Fruit fly (Drosophila melanogaster) whole organism, embryonic: Measurements from ENCODE around the gene CG43993.

Experiments
- Bdp1 ChIP-seq: fragments of 200-800 bp; sonication (Bioruptor generic); optimal IDR thresholded peaks from 3 replicates; lab custom pipeline; 2016; ENCODE audit warnings: missing biosample characterization, missing genetic modification characterization
- Bteb2 ChIP-seq: fragments of 200-800 bp; sonication (Bioruptor generic); optimal IDR thresholded peaks from 2 replicates; lab custom pipeline; 2016; ENCODE audit warnings: missing biosample characterization, missing genetic modification characterization
- CG1024 ChIP-seq: fragments of 200-800 bp; sonication (Bioruptor generic); IDR thresholded peaks from 2 replicates; pipeline ENCODE4 v1.3.6; 2022; ENCODE audit warnings: missing biosample characterization, missing genetic modification characterization
- CG12391 ChIP-seq: fragments of 200-800 bp; sonication (Bioruptor generic); optimal IDR thresholded peaks from 3 replicates; lab custom pipeline; 2018; ENCODE audit warnings: missing biosample characterization, mild to moderate bottlenecking, missing genetic modification characterization, moderate library complexity
- CG12744 ChIP-seq: fragments of 200-800 bp; sonication (Bioruptor generic); optimal IDR thresholded peaks from 2 replicates; lab custom pipeline; 2016; ENCODE audit warnings: missing biosample characterization, missing genetic modification characterization
- CG13424 ChIP-seq: fragments of 200-800 bp; sonication (Bioruptor generic); optimal IDR thresholded peaks from 2 replicates; lab custom pipeline; 2019; ENCODE audit warnings: missing biosample characterization, mild to moderate bottlenecking, missing genetic modification characterization, moderate library complexity
- CG14667 ChIP-seq: fragments of 200-800 bp; sonication (Bioruptor generic); IDR thresholded peaks from 2 replicates; pipeline ENCODE4 v1.3.6; 2022; ENCODE audit warnings: missing biosample characterization, missing genetic modification characterization
- CG16779 ChIP-seq: fragments of 200-800 bp; sonication (Bioruptor generic); IDR thresholded peaks from 2 replicates; pipeline ENCODE4 v1.3.6; 2022; ENCODE audit warnings: missing biosample characterization, missing genetic modification characterization
- CG16815 ChIP-seq: fragments of 200-800 bp; sonication (Bioruptor generic); optimal IDR thresholded peaks from 3 replicates; lab custom pipeline; 2017; ENCODE audit warnings: missing biosample characterization, mild to moderate bottlenecking, missing genetic modification characterization
- CG18262 ChIP-seq: fragments of 200-800 bp; optimal IDR thresholded peaks from 3 replicates; lab custom pipeline; 2019; ENCODE audit warnings: missing biosample characterization, mild to moderate bottlenecking, missing genetic modification characterization, moderate library complexity
- CG18619 ChIP-seq: fragments of 200-800 bp; sonication (Bioruptor generic); optimal IDR thresholded peaks from 3 replicates; lab custom pipeline; 2017; ENCODE audit warnings: missing biosample characterization, mild to moderate bottlenecking, missing genetic modification characterization
- CG30431 ChIP-seq: fragments of 200-800 bp; sonication (Bioruptor generic); optimal IDR thresholded peaks from 2 replicates; lab custom pipeline; 2017; ENCODE audit warnings: missing biosample characterization, missing genetic modification characterization
- CG31441 ChIP-seq: fragments of 200-800 bp; sonication (Bioruptor generic); IDR thresholded peaks from 2 replicates; pipeline ENCODE4 v1.3.6; 2022; ENCODE audit warnings: missing biosample characterization, missing genetic modification characterization
- CG4282 ChIP-seq: fragments of 200-800 bp; sonication (Bioruptor generic); optimal IDR thresholded peaks from 2 replicates; lab custom pipeline; 2016; ENCODE audit warnings: missing biosample characterization, missing genetic modification characterization
- CG4424 ChIP-seq: fragments of 200-800 bp; sonication (Bioruptor generic); optimal IDR thresholded peaks from 3 replicates; lab custom pipeline; 2016; ENCODE audit warnings: missing biosample characterization, missing genetic modification characterization
- CG5245 ChIP-seq: fragments of 200-800 bp; sonication (Bioruptor generic); optimal IDR thresholded peaks from 3 replicates; lab custom pipeline; 2016; ENCODE audit warnings: missing biosample characterization, missing genetic modification characterization
- CG6254 ChIP-seq: fragments of 200-800 bp; sonication (Bioruptor generic); optimal IDR thresholded peaks from 3 replicates; lab custom pipeline; 2017; ENCODE audit warnings: mild to moderate bottlenecking, missing biosample characterization, missing genetic modification reagents, missing genetic modification characterization
- CG8478 ChIP-seq: fragments of >200 bp; optimal IDR thresholded peaks from 2 replicates; lab custom pipeline; 2018
- CG8924 ChIP-seq: fragments of 200-800 bp; optimal IDR thresholded peaks from 3 replicates; lab custom pipeline; 2019; ENCODE audit warnings: missing biosample characterization, mild to moderate bottlenecking, missing genetic modification characterization, moderate library complexity
- Elba2 ChIP-seq: fragments of 200-800 bp; sonication (Bioruptor generic); optimal IDR thresholded peaks from 3 replicates; lab custom pipeline; 2016; ENCODE audit warnings: missing biosample characterization, missing genetic modification characterization
- Fer1 ChIP-seq: fragments of 200-800 bp; sonication (Bioruptor generic); optimal IDR thresholded peaks from 2 replicates; lab custom pipeline; 2017; ENCODE audit warnings: missing biosample characterization, mild to moderate bottlenecking, missing genetic modification characterization
- GATAe ChIP-seq: fragments of 200-800 bp; sonication (Bioruptor generic); conservative IDR thresholded peaks from 2 replicates; pipeline ENCODE4 v1.3.6; 2022; ENCODE audit warnings: missing biosample characterization, missing genetic modification characterization
- HHEX ChIP-seq: fragments of 200-800 bp; sonication (Bioruptor generic); optimal IDR thresholded peaks from 3 replicates; lab custom pipeline; 2017; ENCODE audit warnings: missing biosample characterization, mild to moderate bottlenecking, missing genetic modification characterization, missing genetic modification reagents
- Hr3 ChIP-seq: fragments of 200-800 bp; sonication (Bioruptor generic); optimal IDR thresholded peaks from 3 replicates; lab custom pipeline; 2016; ENCODE audit warnings: missing biosample characterization, missing genetic modification characterization
- Lhr ChIP-seq: fragments of 200-800 bp; sonication (Bioruptor generic); optimal IDR thresholded peaks from 3 replicates; lab custom pipeline; 2017; ENCODE audit warnings: mild to moderate bottlenecking, missing biosample characterization, missing genetic modification reagents, missing genetic modification characterization
- Lpt ChIP-seq: fragments of >200 bp; optimal IDR thresholded peaks from 2 replicates; lab custom pipeline; 2018; ENCODE audit warnings: missing biosample characterization, missing genetic modification characterization
- Nf-YB ChIP-seq: fragments of 200-800 bp; sonication (Bioruptor generic); optimal IDR thresholded peaks from 3 replicates; lab custom pipeline; 2019; ENCODE audit warnings: missing biosample characterization, mild to moderate bottlenecking, missing genetic modification characterization, moderate library complexity
- Pdp1 ChIP-seq, 2 experiments: fragments of 200-800 bp; sonication (Bioruptor generic); optimal IDR thresholded peaks; 3 replicates each; lab custom pipeline; 2016; ENCODE audit warnings: missing biosample characterization in 2 of 2, missing genetic modification characterization in 2 of 2, mild to moderate bottlenecking in 1 of 2, moderate library complexity in 1 of 2
- Poxn ChIP-seq: fragments of 200-800 bp; sonication (Bioruptor generic); IDR thresholded peaks from 2 replicates; pipeline ENCODE4 v1.3.6; 2022; ENCODE audit warnings: missing biosample characterization, missing genetic modification characterization
- Sry-β ChIP-seq: fragments of 200-800 bp; sonication (Bioruptor generic); optimal IDR thresholded peaks from 2 replicates; lab custom pipeline; 2018; ENCODE audit warnings: missing biosample characterization, mild to moderate bottlenecking, missing genetic modification characterization, moderate library complexity
- al ChIP-seq: fragments of 200-800 bp; sonication (Bioruptor generic); IDR thresholded peaks from 2 replicates; pipeline ENCODE4 v1.3.6; 2022; ENCODE audit warnings: missing biosample characterization, missing genetic modification characterization
- ase ChIP-seq: fragments of 200-800 bp; sonication (Bioruptor generic); IDR thresholded peaks from 3 replicates; pipeline ENCODE4 v1.3.6; 2022; ENCODE audit warnings: missing biosample characterization, missing genetic modification characterization
- az2 ChIP-seq: fragments of 200-800 bp; sonication (Bioruptor generic); optimal IDR thresholded peaks from 3 replicates; lab custom pipeline; 2016; ENCODE audit warnings: missing biosample characterization, missing genetic modification characterization
- bsh ChIP-seq, 2 experiments: fragments of 200-800 bp; sonication (Bioruptor generic); optimal IDR thresholded peaks; 2 replicates each; lab custom pipeline; 2017 to 2018; ENCODE audit warnings: mild to moderate bottlenecking in 2 of 2, missing biosample characterization in 2 of 2, missing genetic modification characterization in 2 of 2, moderate library complexity in 1 of 2
- cad ChIP-seq: fragments of >200 bp; optimal IDR thresholded peaks from 2 replicates; lab custom pipeline; 2017; ENCODE audit warnings: missing biosample characterization, missing genetic modification characterization
- dm ChIP-seq: fragments of 200-800 bp; sonication (Bioruptor generic); optimal IDR thresholded peaks from 3 replicates; lab custom pipeline; 2016; ENCODE audit warnings: missing biosample characterization, missing genetic modification characterization
- ewg ChIP-seq: fragments of 200-800 bp; sonication (Bioruptor generic); optimal IDR thresholded peaks from 3 replicates; lab custom pipeline; 2017; ENCODE audit warnings: mild to moderate bottlenecking, missing biosample characterization, missing genetic modification reagents, missing genetic modification characterization
- fd102C ChIP-seq: fragments of 200-800 bp; sonication (Bioruptor generic); optimal IDR thresholded peaks from 2 replicates; lab custom pipeline; 2018; ENCODE audit warnings: missing biosample characterization, mild to moderate bottlenecking, missing genetic modification characterization, moderate library complexity
- fd3F ChIP-seq: fragments of 200-800 bp; sonication (Bioruptor generic); optimal IDR thresholded peaks from 2 replicates; lab custom pipeline; 2018; ENCODE audit warnings: missing biosample characterization, mild to moderate bottlenecking, missing genetic modification characterization, moderate library complexity
- ind ChIP-seq: fragments of 200-800 bp; sonication (Bioruptor generic); optimal IDR thresholded peaks from 3 replicates; lab custom pipeline; 2016; ENCODE audit warnings: missing biosample characterization, missing genetic modification characterization
- nerfin-2 ChIP-seq: fragments of 200-800 bp; sonication (Bioruptor generic); IDR thresholded peaks from 2 replicates; pipeline ENCODE4 v1.3.6; 2022; ENCODE audit warnings: missing biosample characterization, missing genetic modification characterization; ENCODE audit not compliant: partially characterized antibody
- pan ChIP-seq, 4 experiments: fragments of >200 bp in 3 of 4; fragments of 200-800 bp in 1 of 4; sonication (Bioruptor generic) in 1 of 4; optimal IDR thresholded peaks in 3 of 4; IDR thresholded peaks in 1 of 4; 2 replicates each; pipeline versions ENCODE4 v1.3.6 to Lab custom; 2017 to 2022; ENCODE audit warnings: missing biosample characterization in 2 of 4, missing genetic modification characterization in 2 of 4, mixed read lengths in 1 of 4
- schlank ChIP-seq: fragments of 200-800 bp; sonication (Bioruptor generic); optimal IDR thresholded peaks from 2 replicates; lab custom pipeline; 2018; ENCODE audit warnings: missing biosample characterization, mild to moderate bottlenecking, missing genetic modification characterization
- sens ChIP-seq: fragments of 200-800 bp; sonication (Bioruptor generic); peaks from one replicate; lab custom pipeline; 2016; ENCODE audit warnings: missing biosample characterization, missing genetic modification characterization
- slbo ChIP-seq: fragments of 200-800 bp; sonication (Bioruptor generic); IDR thresholded peaks from 2 replicates; pipeline ENCODE4 v1.3.6; 2022; ENCODE audit warnings: missing biosample characterization, missing genetic modification characterization
- so ChIP-seq: fragments of 200-800 bp; sonication (Bioruptor generic); IDR thresholded peaks from 3 replicates; pipeline ENCODE4 v1.3.6; 2022; ENCODE audit warnings: missing biosample characterization, missing genetic modification characterization
- stwl ChIP-seq: fragments of 200-800 bp; sonication (Bioruptor generic); optimal IDR thresholded peaks from 3 replicates; lab custom pipeline; 2018; ENCODE audit warnings: missing biosample characterization, mild to moderate bottlenecking, missing genetic modification characterization, moderate library complexity
- ttk ChIP-seq: fragments of 200-800 bp; sonication (Bioruptor generic); IDR thresholded peaks from 2 replicates; pipeline ENCODE4 v2.1.2; 2022; ENCODE audit warnings: missing biosample characterization, missing genetic modification characterization
- z ChIP-seq: fragments of 200-800 bp; sonication (Bioruptor generic); IDR thresholded peaks from 3 replicates; pipeline ENCODE4 v1.3.6; 2022; ENCODE audit warnings: missing biosample characterization, missing genetic modification characterization
- zf30C ChIP-seq: fragments of 200-800 bp; sonication (Bioruptor generic); optimal IDR thresholded peaks from 3 replicates; lab custom pipeline; 2018; ENCODE audit warnings: missing biosample characterization, mild to moderate bottlenecking, missing genetic modification characterization
- zfh2 ChIP-seq: fragments of 200-800 bp; sonication (Bioruptor generic); optimal IDR thresholded peaks from 2 replicates; lab custom pipeline; 2016; ENCODE audit warnings: missing biosample characterization, missing genetic modification characterization

Gene CG43993

DNA sequence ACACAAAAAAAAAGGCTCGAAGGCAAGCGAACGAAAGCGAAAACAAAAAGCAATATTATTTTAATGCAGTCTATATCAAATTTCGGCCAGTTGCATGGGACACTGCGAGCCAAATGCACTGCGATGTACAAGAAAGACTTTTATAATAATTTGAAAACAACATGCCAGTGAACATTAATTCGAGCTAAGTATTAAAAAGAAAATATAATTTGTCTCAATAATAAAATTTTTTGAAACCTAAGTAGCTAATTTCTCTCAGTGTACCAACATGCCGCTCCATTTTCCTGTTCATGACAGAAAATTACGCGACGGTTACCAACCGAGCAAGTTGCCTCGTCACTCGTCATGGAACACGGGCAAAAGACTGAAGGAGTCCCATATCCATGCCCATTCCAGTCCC is 45.0 kb downstream of the CG43993 start (continued):
- TF ChIP-seq CG13424 (tag; lab: Kevin White, UChicago): peak; percentile 47
- no peak for TF ChIP-seq CG8478
- TF ChIP-seq CG4424 (GFP tag; lab: Kevin White, UChicago): peak; percentile 72
- no peak for TF ChIP-seq CG30431 (GFP tag; lab: Kevin White, UChicago)
- TF ChIP-seq schlank (tag; lab: Kevin White, UChicago): no peak
- TF ChIP-seq z: no peak
- peak; percentile 78 for TF ChIP-seq CG18262
- TF ChIP-seq Nf-YB: no peak
- TF ChIP-seq slbo (GFP tag; lab: Robert Waterston, UW): peak; percentile 44; the same call in 1 of the 2 replicates
- peak; percentile 32 for TF ChIP-seq Bteb2
- TF ChIP-seq sens: peak; percentile 94
- peak; percentile 61 for TF ChIP-seq CG31441 (GFP tag; lab: Robert Waterston, UW)
- TF ChIP-seq CG12391 (tag; lab: Kevin White, UChicago): peak; percentile 79
- peak; percentile 10 for TF ChIP-seq fd3F (GFP tag; lab: Kevin White, UChicago)
- TF ChIP-seq Elba2 (GFP tag; lab: Kevin White, UChicago): no peak
- peak; percentile 48 for TF ChIP-seq HHEX (GFP tag; lab: Kevin White, UChicago)
- no peak for TF ChIP-seq Fer1 (GFP tag; lab: Kevin White, UChicago)
- peak; percentile 30 for TF ChIP-seq ewg
- TF ChIP-seq Lhr (GFP tag; lab: Kevin White, UChicago): peak; percentile 46
- TF ChIP-seq CG18619 (GFP tag; lab: Kevin White, UChicago): peak; percentile 13
- TF ChIP-seq zfh2: no peak
- TF ChIP-seq so: peak; percentile 62; the same call in 1 of the 3 replicates
- no peak for TF ChIP-seq cad (GFP tag; lab: Kevin White, UChicago)
- TF ChIP-seq fd102C (GFP tag; lab: Kevin White, UChicago): peak; percentile 4
- no peak for TF ChIP-seq CG4282
- peak; percentile 61 for TF ChIP-seq Hr3 (GFP tag; lab: Kevin White, UChicago)
- peak; percentile 66 for TF ChIP-seq CG5245
- TF ChIP-seq ttk (GFP tag; lab: Robert Waterston, UW): no peak
- TF ChIP-seq al (GFP tag; lab: Robert Waterston, UW): no peak
- no peak for TF ChIP-seq GATAe (GFP tag; lab: Robert Waterston, UW)
- TF ChIP-seq CG8924 (tag; lab: Kevin White, UChicago): peak; percentile 56
- TF ChIP-seq zf30C: peak; percentile 92
- 0 out of 2 replicates have a peak, but pooled peaks have one; percentile 12 for TF ChIP-seq CG14667 (GFP tag; lab: Robert Waterston, UW)
- no peak for TF ChIP-seq Sry-β (GFP tag; lab: Kevin White, UChicago)
- peak; percentile 31 for TF ChIP-seq ind
- no peak for TF ChIP-seq Lpt
- TF ChIP-seq Bdp1 (GFP tag; lab: Kevin White, UChicago): peak; percentile 13
- peak; percentile 66 for TF ChIP-seq CG16815
- no peak for TF ChIP-seq Poxn
- TF ChIP-seq nerfin-2 (GFP tag; lab: Robert Waterston, UW): no peak
- peak; percentile 70 for TF ChIP-seq az2 (GFP tag; lab: Kevin White, UChicago)
- TF ChIP-seq stwl (tag; lab: Kevin White, UChicago): peak; percentile 15
- TF ChIP-seq CG6254 (GFP tag; lab: Kevin White, UChicago): peak; percentile 68
- TF ChIP-seq CG12744 (GFP tag; lab: Kevin White, UChicago): peak; percentile 50
- no peak for TF ChIP-seq CG16779 (GFP tag; lab: Robert Waterston, UW)
- TF ChIP-seq CG1024: peak; percentile 51
- TF ChIP-seq dm (GFP tag; lab: Kevin White, UChicago): no peak
- no peak for TF ChIP-seq ase (GFP tag; lab: Robert Waterston, UW)
- TF ChIP-seq Pdp1 (GFP tag; optimal IDR thresholded peaks at IDR 0.05; lab: Kevin White, UChicago): peak in 1 of 2 experiments; percentile 54
- peak; percentile 76 to 77 for TF ChIP-seq bsh (GFP tag; optimal IDR thresholded peaks at IDR 0.05; lab: Kevin White, UChicago)
- TF ChIP-seq pan (optimal IDR thresholded peaks at IDR 0.05; lab: Kevin White, UChicago): no peak
- peak in 1 of 2 experiments; percentile 58 for TF ChIP-seq pan (GFP tag; optimal IDR thresholded peaks at IDR 0.05 in 1 of 2, IDR thresholded peaks at IDR 0.05 in 1 of 2)
